Fruit fly (Drosophila melanogaster): ENCODE measurements around the gene VhaM9.7-a.

The VhaM9.7-a gene

dm6 chr3L:4239442-4240322 is 22.8 kb upstream of the VhaM9.7-a start, which contains the start of gene Sqor (continued):
- TF ChIP-seq CG4404 (GFP tag; IDR thresholded peaks at IDR 0.05) (peak; percentile 46), CG7928 (GFP tag; optimal IDR thresholded peaks at IDR 0.05) (peak; percentile 71), danr (GFP tag; IDR thresholded peaks at IDR 0.05) (peak; percentile 72), exex (tag; optimal IDR thresholded peaks at IDR 0.05) (peak; percentile 44), Dp (GFP tag; optimal IDR thresholded peaks at IDR 0.05) (peak; percentile 23), pros (GFP tag; optimal IDR thresholded peaks at IDR 0.05) (peak; percentile 27), Hey (tag; optimal IDR thresholded peaks at IDR 0.05) (peak; percentile 77), Hsf (GFP tag; optimal IDR thresholded peaks at IDR 0.05) (peak; percentile 89), Bteb2 (GFP tag; optimal IDR thresholded peaks at IDR 0.05) (peak; percentile 85), usp (GFP tag; optimal IDR thresholded peaks at IDR 0.05) (no peak), nerfin-1 (tag; optimal IDR thresholded peaks at IDR 0.05) (peak; percentile 44), klu (GFP tag; IDR thresholded peaks at IDR 0.05) (peak; percentile 51), CkIIα-i1 (GFP tag; IDR thresholded peaks at IDR 0.05) (no peak; the same call in 1 of the 2 replicates), CG11560 (tag; IDR thresholded peaks at IDR 0.05) (0 out of 3 replicates have a peak, but pooled peaks have one; percentile 53), peb (GFP tag; IDR thresholded peaks at IDR 0.05) (no peak; the same call in none of the 2 replicates), salm (tag; optimal IDR thresholded peaks at IDR 0.05) (peak; percentile 77), Lpt (GFP tag; optimal IDR thresholded peaks at IDR 0.05) (no peak), CG8281 (tag; optimal IDR thresholded peaks at IDR 0.05) (peak; percentile 78), CG17359 (tag; optimal IDR thresholded peaks at IDR 0.05) (peak; percentile 86), Stat92E (GFP tag; optimal IDR thresholded peaks at IDR 0.05) (peak in 1 of 3 experiments; percentile 75), ATbp (GFP tag; optimal IDR thresholded peaks at IDR 0.05) (peak; percentile 73), CG2875 (GFP tag; optimal IDR thresholded peaks at IDR 0.05) (peak; percentile 31), zfh1 (GFP tag; IDR thresholded peaks at IDR 0.05) (peak; percentile 66; the same call in 2 of the 3 replicates), gro (GFP tag; optimal IDR thresholded peaks at IDR 0.05) (peak; percentile 91), CG1603 (tag; optimal IDR thresholded peaks at IDR 0.05) (peak; percentile 89), yki (optimal IDR thresholded peaks at IDR 0.05) (no peak), CG11696 (GFP tag; IDR thresholded peaks at IDR 0.05) (peak; percentile 58; the same call in 1 of the 2 replicates), dysf (GFP tag; IDR thresholded peaks at IDR 0.05) (peak; percentile 85), emc (GFP tag; optimal IDR thresholded peaks at IDR 0.05) (peak; percentile 71), CG3163 (GFP tag; optimal IDR thresholded peaks at IDR 0.05) (peak; percentile 70), gem (tag; optimal IDR thresholded peaks at IDR 0.05) (peak; percentile 92), tll (GFP tag; optimal IDR thresholded peaks at IDR 0.05) (no peak), fd3F (GFP tag; optimal IDR thresholded peaks at IDR 0.05) (peak; percentile 86), CG12744 (GFP tag; optimal IDR thresholded peaks at IDR 0.05) (peak; percentile 65), CG12769 (tag; optimal IDR thresholded peaks at IDR 0.05) (peak; percentile 90), CG10366 (GFP tag; IDR thresholded peaks at IDR 0.05) (peak; percentile 82), CHES-1-like (GFP tag; optimal IDR thresholded peaks at IDR 0.05) (peak; percentile 85), h (optimal IDR thresholded peaks at IDR 0.05) (no peak), CG14441 (GFP tag; IDR thresholded peaks at IDR 0.05) (peak; percentile 80), C15 (GFP tag; IDR thresholded peaks at IDR 0.05) (peak; percentile 77), CG10959 (GFP tag; IDR thresholded peaks at IDR 0.05) (no peak), CG5953 (GFP tag; IDR thresholded peaks at IDR 0.05) (peak; percentile 51; the same call in 1 of the 2 replicates), CG13296 (GFP tag; optimal IDR thresholded peaks at IDR 0.05) (peak; percentile 93), CG32532 (GFP tag; IDR thresholded peaks at IDR 0.05) (peak; percentile 85), ase (GFP tag; IDR thresholded peaks at IDR 0.05) (peak; percentile 76; the same call in 2 of the 3 replicates), gcm2 (GFP tag; optimal IDR thresholded peaks at IDR 0.05) (peak; percentile 65), CG15696 (tag; optimal IDR thresholded peaks at IDR 0.05) (peak; percentile 31), CG15514 (GFP tag; optimal IDR thresholded peaks at IDR 0.05) (peak; percentile 74), wdn (GFP tag; IDR thresholded peaks at IDR 0.05) (peak; percentile 70)
